Fruit fly (Drosophila melanogaster) whole organism, adult: Measurements from ENCODE around the gene CG33689.

Experiments used
- kay ChIP-seq: fragments of 200-800 bp; sonication (Bioruptor generic); peaks from one replicate; lab custom pipeline; 2016; ENCODE audit warnings: missing biosample characterization, missing genetic modification characterization, borderline replicate concordance
- toe ChIP-seq: fragments of 200-800 bp; sonication (Bioruptor generic); optimal IDR thresholded peaks from 2 replicates; lab custom pipeline; 2016; ENCODE audit warnings: missing biosample characterization, missing genetic modification characterization

DNA sequence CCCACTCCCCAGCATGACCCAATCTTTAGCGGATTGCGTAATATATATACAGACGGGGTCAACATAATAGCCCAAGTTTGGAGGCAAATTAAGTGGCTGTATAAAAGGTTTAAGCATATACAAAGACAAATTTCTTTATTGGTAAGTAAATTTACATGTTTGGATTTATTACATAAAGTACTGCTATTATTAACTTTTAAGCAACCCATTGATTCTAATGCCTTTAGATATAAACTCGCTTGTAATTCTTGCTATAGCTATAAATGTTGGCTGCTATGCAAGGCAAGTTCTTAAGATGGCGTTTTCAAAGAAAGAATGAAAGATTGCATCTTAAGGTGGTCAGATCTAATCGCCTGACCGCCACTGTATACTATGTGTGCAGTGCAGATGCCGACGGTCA, 2.5 kb downstream of the CG33689 start:
- TF ChIP-seq toe (GFP tag; lab: Kevin White, UChicago) (no peak), kay (GFP tag; lab: Kevin White, UChicago) (no peak)
